Worm (Caenorhabditis elegans): ENCODE results near the gene mps-4.

DNA sequence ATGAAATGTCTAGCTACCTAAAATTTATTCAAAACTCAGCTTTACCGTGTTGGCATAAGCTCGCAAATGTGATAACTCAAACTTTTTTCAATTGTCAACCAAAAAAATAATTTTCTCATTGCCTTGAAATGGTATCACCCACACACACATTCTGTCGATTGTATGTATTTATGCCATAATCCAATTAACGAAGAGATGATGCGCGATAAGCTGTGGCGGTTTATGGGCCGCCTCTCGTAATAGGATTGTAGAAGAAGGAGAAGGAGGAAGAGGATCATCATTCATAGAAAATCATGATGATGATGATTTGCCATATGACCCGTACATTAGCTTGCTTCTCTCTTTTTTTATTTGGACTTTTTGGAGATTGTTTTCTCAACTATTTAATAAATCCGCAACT, 17.6 kb upstream of the mps-4 start:
- TF ChIP-seq ref-1 (GFP tag; conservative IDR thresholded peaks at IDR 0.05) (no peak), tab-1 (GFP tag; IDR thresholded peaks at IDR 0.05) (no peak), ztf-23 (GFP tag; IDR thresholded peaks at IDR 0.05) (no peak), cog-1 (tag; optimal IDR thresholded peaks at IDR 0.05) (no peak), klf-2 (GFP tag; conservative IDR thresholded peaks at IDR 0.05) (no peak), med-1 (GFP tag; optimal IDR thresholded peaks at IDR 0.05; ENCODE audit: insufficient read depth) (no peak), flt-1 (GFP tag; IDR thresholded peaks at IDR 0.05) (no peak), ztf-29 (GFP tag; IDR thresholded peaks at IDR 0.05) (no peak), T22C8.4 (GFP tag; IDR thresholded peaks at IDR 0.05) (no peak)
